Fruit fly (Drosophila melanogaster): ENCODE results near the gene CG13625.

The CG13625 gene

dm6 chr3R:24543033-24543675 is 41.8 kb downstream of the CG13625 start (continued):
- TF ChIP-seq CG2129 (GFP tag; IDR thresholded peaks at IDR 0.05; ENCODE audit: partially characterized antibody) (no peak), sr (GFP tag; IDR thresholded peaks at IDR 0.05) (peak; percentile 85; the same call in 2 of the 3 replicates), CG3995 (GFP tag; optimal IDR thresholded peaks at IDR 0.05) (peak; percentile 43), CG12391 (tag; optimal IDR thresholded peaks at IDR 0.05) (peak; percentile 93), jumu (GFP tag; optimal IDR thresholded peaks at IDR 0.05) (peak; percentile 62), Doc3 (GFP tag; IDR thresholded peaks at IDR 0.05; ENCODE audit: partially characterized antibody) (no peak), CG2875 (GFP tag; optimal IDR thresholded peaks at IDR 0.05) (peak; percentile 74), hb (GFP tag; IDR thresholded peaks at IDR 0.05; ENCODE audit: partially characterized antibody) (no peak), Dref (GFP tag; IDR thresholded peaks at IDR 0.05) (peak; percentile 35), pb (GFP tag; optimal IDR thresholded peaks at IDR 0.05) (peak; percentile 30), croc (GFP tag; conservative IDR thresholded peaks at IDR 0.05) (peak; percentile 65), NC2β (GFP tag; optimal IDR thresholded peaks at IDR 0.05) (peak; percentile 83), zfh1 (GFP tag; IDR thresholded peaks at IDR 0.05) (peak; percentile 93), Mrtf (GFP tag; IDR thresholded peaks at IDR 0.05) (peak; percentile 97), CG30431 (GFP tag; optimal IDR thresholded peaks at IDR 0.05) (peak; percentile 77), ara (GFP tag; IDR thresholded peaks at IDR 0.05) (peak; percentile 86), pum (GFP tag; optimal IDR thresholded peaks at IDR 0.05) (peak; percentile 72), Dp (GFP tag; optimal IDR thresholded peaks at IDR 0.05) (peak; percentile 1), slbo (GFP tag; IDR thresholded peaks at IDR 0.05) (peak; percentile 98), wor (GFP tag; IDR thresholded peaks at IDR 0.05) (peak; percentile 74), Blimp-1 (GFP tag; optimal IDR thresholded peaks at IDR 0.05) (peak; percentile 88), Adf1 (GFP tag; IDR thresholded peaks at IDR 0.05) (peak; percentile 79), CG7556 (GFP tag; optimal IDR thresholded peaks at IDR 0.05) (peak; percentile 82), CG11696 (GFP tag; IDR thresholded peaks at IDR 0.05) (peak; percentile 90), Chrac-16 (GFP tag; optimal IDR thresholded peaks at IDR 0.05) (peak; percentile 91), slp2 (GFP tag; optimal IDR thresholded peaks at IDR 0.05) (peak; percentile 64), wek (GFP tag; optimal IDR thresholded peaks at IDR 0.05) (peak; percentile 65), CG7372 (GFP tag; IDR thresholded peaks at IDR 0.05) (peak; percentile 96), CG13287 (GFP tag; IDR thresholded peaks at IDR 0.05; ENCODE audit: partially characterized antibody) (no peak), CG6813 (GFP tag; optimal IDR thresholded peaks at IDR 0.05) (peak; percentile 86), CG18764 (GFP tag; optimal IDR thresholded peaks at IDR 0.05) (peak; percentile 58), jigr1 (GFP tag; IDR thresholded peaks at IDR 0.05) (peak; percentile 75; the same call in 2 of the 3 replicates), ATbp (GFP tag; optimal IDR thresholded peaks at IDR 0.05) (peak; percentile 83), CG12942 (GFP tag; optimal IDR thresholded peaks at IDR 0.05) (peak; percentile 89), pzg (GFP tag; optimal IDR thresholded peaks at IDR 0.05) (peak; percentile 4), CG7928 (GFP tag; optimal IDR thresholded peaks at IDR 0.05) (peak; percentile 63), CG8290 (GFP tag; optimal IDR thresholded peaks at IDR 0.05) (no peak), CG8290 (tag; optimal IDR thresholded peaks at IDR 0.05) (no peak), CG18599 (GFP tag; optimal IDR thresholded peaks at IDR 0.05) (peak; percentile 91), CG4360 (GFP tag; IDR thresholded peaks at IDR 0.05) (peak; percentile 55; the same call in 1 of the 2 replicates), CG8765 (GFP tag; IDR thresholded peaks at IDR 0.05) (peak; percentile 73), bowl (GFP tag; IDR thresholded peaks at IDR 0.05) (peak; percentile 95), CG6654 (GFP tag; optimal IDR thresholded peaks at IDR 0.05) (peak; percentile 32), zfh2 (GFP tag; optimal IDR thresholded peaks at IDR 0.05) (peak; percentile 86), CG17385 (GFP tag; optimal IDR thresholded peaks at IDR 0.05) (peak; percentile 93), grn (GFP tag; optimal IDR thresholded peaks at IDR 0.05) (peak; percentile 57), CG43689 (GFP tag; IDR thresholded peaks at IDR 0.05) (peak; percentile 95), her (GFP tag; optimal IDR thresholded peaks at IDR 0.05) (peak; percentile 73), CG17568 (GFP tag; optimal IDR thresholded peaks at IDR 0.05) (no peak), pros (GFP tag; optimal IDR thresholded peaks at IDR 0.05) (no peak)

All from whole organism, embryonic.